Worm (Caenorhabditis elegans): ENCODE data around the gene F53F4.7.
A peak's percentile ranks its signal among the peaks of the same experiment; 100 is the strongest.

- TF ChIP-seq nhr-76 (tag; optimal IDR thresholded peaks at IDR 0.05) = no peak
- peak; percentile 67 for TF ChIP-seq elt-2 (tag; optimal IDR thresholded peaks at IDR 0.05)
- no peak for TF ChIP-seq snpc-4 (tag; optimal IDR thresholded peaks at IDR 0.05)
- TF ChIP-seq pha-4 (tag; optimal IDR thresholded peaks at IDR 0.05) = peak; percentile 52
- no peak for TF ChIP-seq unc-62 (GFP tag; optimal IDR thresholded peaks at IDR 0.05)
- TF ChIP-seq unc-39 (tag; optimal IDR thresholded peaks at IDR 0.05) = no peak
- TF ChIP-seq ama-1 (optimal IDR thresholded peaks at IDR 0.05) = no peak
- TF ChIP-seq pqm-1 (tag; optimal IDR thresholded peaks at IDR 0.05) = no peak
- no peak for TF ChIP-seq nhr-25 (tag; optimal IDR thresholded peaks at IDR 0.05)
- TF ChIP-seq mdl-1 (tag; optimal IDR thresholded peaks at IDR 0.05) = no peak
- TF ChIP-seq ztf-4 (tag; optimal IDR thresholded peaks at IDR 0.05) = no peak
- no peak for TF ChIP-seq nfya-1 (tag; optimal IDR thresholded peaks at IDR 0.05; ENCODE audit: insufficient read depth)
Measured at ce11 chrV:13578637-13579036, 35.1 kb downstream of the F53F4.7 start, which contains the start of gene C50B8.6.

All from whole organism, L3 larva.